Fruit fly (Drosophila melanogaster) whole organism, prepupa: ENCODE results near the gene bru3.

Experiments
- Blimp-1 ChIP-seq: fragments of 200-800 bp; sonication (Bioruptor generic); optimal IDR thresholded peaks from 3 replicates; lab custom pipeline; 2017; ENCODE audit warnings: missing biosample characterization, missing genetic modification characterization, mild to moderate bottlenecking, moderate library complexity, missing genetic modification reagents
- CG15336 ChIP-seq: fragments of 200-800 bp; sonication (Bioruptor generic); IDR thresholded peaks from 2 replicates; pipeline ENCODE4 v1.3.6; 2022; ENCODE audit warnings: missing biosample characterization, missing genetic modification characterization
- CG1621 ChIP-seq: fragments of 200-800 bp; sonication (Bioruptor generic); optimal IDR thresholded peaks from 3 replicates; lab custom pipeline; 2018; ENCODE audit warnings: missing biosample characterization, mild to moderate bottlenecking, missing genetic modification characterization
- CG6854 ChIP-seq: fragments of 200-800 bp; sonication (Bioruptor generic); optimal IDR thresholded peaks from 2 replicates; lab custom pipeline; 2017; ENCODE audit warnings: missing biosample characterization, mild to moderate bottlenecking, missing genetic modification characterization
- CG8632 ChIP-seq: fragments of 200-800 bp; sonication (Bioruptor generic); optimal IDR thresholded peaks from 3 replicates; lab custom pipeline; 2016; ENCODE audit warnings: missing biosample characterization, missing genetic modification characterization
- Ets96B ChIP-seq: fragments of 200-800 bp; optimal IDR thresholded peaks from 2 replicates; lab custom pipeline; 2019; ENCODE audit warnings: missing biosample characterization, mild to moderate bottlenecking, missing genetic modification characterization, moderate library complexity
- Hr38 ChIP-seq: sonication (Bioruptor generic); optimal IDR thresholded peaks from 2 replicates; lab custom pipeline; 2016; ENCODE audit warnings: missing biosample characterization, missing genetic modification characterization
- Hr39 ChIP-seq: fragments of 200-800 bp; sonication (Bioruptor generic); optimal IDR thresholded peaks from 2 replicates; lab custom pipeline; 2016; ENCODE audit warnings: missing biosample characterization, missing genetic modification characterization
- Hr4 ChIP-seq: fragments of 200-800 bp; sonication (Bioruptor generic); optimal IDR thresholded peaks from 3 replicates; lab custom pipeline; 2016; ENCODE audit warnings: missing biosample characterization, missing genetic modification characterization
- achi ChIP-seq: fragments of 200-800 bp; sonication (Bioruptor generic); optimal IDR thresholded peaks from 3 replicates; lab custom pipeline; 2016; ENCODE audit warnings: missing biosample characterization, missing genetic modification characterization
- fd59A ChIP-seq: fragments of 200-800 bp; sonication (Bioruptor generic); optimal IDR thresholded peaks from 2 replicates; lab custom pipeline; 2017; ENCODE audit warnings: missing biosample characterization, mild to moderate bottlenecking, missing genetic modification characterization, missing genetic modification reagents
- pdm3 ChIP-seq: fragments of 200-800 bp; sonication (Bioruptor generic); optimal IDR thresholded peaks from 3 replicates; lab custom pipeline; 2016; ENCODE audit warnings: missing biosample characterization, missing genetic modification characterization
- spab ChIP-seq: fragments of 200-800 bp; sonication (Bioruptor generic); optimal IDR thresholded peaks from 2 replicates; lab custom pipeline; 2017; ENCODE audit warnings: missing biosample characterization, mild to moderate bottlenecking, missing genetic modification characterization, missing genetic modification reagents

- TF ChIP-seq fd59A = no peak
- TF ChIP-seq Hr4 (GFP tag; lab: Kevin White, UChicago) = no peak
- no peak for TF ChIP-seq pdm3
- no peak for TF ChIP-seq CG6854
- no peak for TF ChIP-seq Blimp-1 (GFP tag; lab: Kevin White, UChicago)
- TF ChIP-seq Hr38 (GFP tag; lab: Kevin White, UChicago) = no peak
- TF ChIP-seq spab (GFP tag; lab: Kevin White, UChicago) = no peak
- no peak for TF ChIP-seq CG8632
- no peak for TF ChIP-seq CG1621 (tag; lab: Kevin White, UChicago)
- TF ChIP-seq CG15336 (GFP tag; lab: Robert Waterston, UW) = no peak
- TF ChIP-seq Ets96B (tag; lab: Kevin White, UChicago) = no peak
- no peak for TF ChIP-seq achi (GFP tag; lab: Kevin White, UChicago)
- TF ChIP-seq Hr39 (GFP tag; lab: Kevin White, UChicago) = no peak
Observed at dm6 chr3L:13660030-13660429, 143.2 kb downstream of the bru3 start.
